Worm (Caenorhabditis elegans) whole organism, young adult: ENCODE measurements around the gene Y105C5B.9.

Source experiments
- T26A5.8 ChIP-seq: sonication (generic microtip); optimal IDR thresholded peaks from 2 replicates; lab custom pipeline; 2016; ENCODE audit warnings: missing genetic modification characterization, missing compliant biosample characterization
- Y53F4B.3 ChIP-seq: fragments of 200-800 bp; sonication (Bioruptor generic); IDR thresholded peaks from 2 replicates; pipeline ENCODE4 v1.3.6; 2022; ENCODE audit warnings: missing genetic modification reagents, missing genetic modification characterization, missing compliant biosample characterization
- Y79H2A.3 ChIP-seq: fragments of 200-800 bp; sonication (Bioruptor generic); conservative IDR thresholded peaks from 2 replicates; pipeline ENCODE4 v1.3.6; 2022; ENCODE audit warnings: missing genetic modification reagents, missing genetic modification characterization, missing compliant biosample characterization
- ama-1 ChIP-seq, 3 experiments: fragments of 150-350 bp in 1 of 3; sonication (generic microtip) in 2 of 3; optimal IDR thresholded peaks; 2 replicates each; lab custom pipeline; 2014 to 2018; ENCODE audit warnings: missing biosample characterization in 2 of 3, missing genetic modification characterization in 2 of 3, missing genetic modification reagents in 2 of 3
- chd-7 ChIP-seq: sonication (generic microtip); optimal IDR thresholded peaks from 2 replicates; lab custom pipeline; 2016; ENCODE audit warnings: mild to moderate bottlenecking, missing genetic modification characterization, moderate library complexity, missing compliant biosample characterization
- dpl-1 ChIP-seq: fragments of 150-350 bp; optimal IDR thresholded peaks from 2 replicates; lab custom pipeline; 2014; ENCODE audit warnings: missing biosample characterization, missing genetic modification reagents, missing genetic modification characterization
- efl-1 ChIP-seq: fragments of 150-350 bp; optimal IDR thresholded peaks from 2 replicates; lab custom pipeline; 2014; ENCODE audit warnings: missing biosample characterization, missing genetic modification reagents, missing genetic modification characterization
- egl-44 ChIP-seq: fragments of 200-800 bp; sonication (Bioruptor generic); IDR thresholded peaks from 2 replicates; pipeline ENCODE4 v1.3.6; 2022; ENCODE audit warnings: missing genetic modification reagents, missing genetic modification characterization, missing compliant biosample characterization
- fkh-3 ChIP-seq: sonication (generic microtip); optimal IDR thresholded peaks from 2 replicates; lab custom pipeline; 2016; ENCODE audit warnings: mild to moderate bottlenecking, missing genetic modification characterization, missing compliant biosample characterization
- nhr-90 ChIP-seq: sonication (generic microtip); optimal IDR thresholded peaks from 2 replicates; lab custom pipeline; 2016; ENCODE audit warnings: missing genotype, mild to moderate bottlenecking, missing genetic modification characterization, missing compliant biosample characterization
- pha-4 ChIP-seq: fragments of 150-350 bp; sonication (generic microtip); optimal IDR thresholded peaks from 2 replicates; lab custom pipeline; 2014; ENCODE audit warnings: missing biosample characterization, missing genetic modification reagents, missing genetic modification characterization
- snpc-4 ChIP-seq, 5 experiments: fragments of 150-350 bp in 1 of 5; sonication (generic microtip) in 4 of 5; optimal IDR thresholded peaks; 2 replicates each; lab custom pipeline; 2014 to 2018; ENCODE audit warnings: missing genetic modification characterization in 5 of 5, missing biosample characterization in 3 of 5, antibody characterized with exemption in 2 of 5, mild to moderate bottlenecking in 2 of 5, missing compliant biosample characterization in 2 of 5, missing genotype in 2 of 5, moderate library complexity in 2 of 5, missing genetic modification reagents in 1 of 5
- tbx-9 ChIP-seq: sonication (generic microtip); optimal IDR thresholded peaks from 2 replicates; lab custom pipeline; 2016; ENCODE audit warnings: borderline replicate concordance, missing genetic modification characterization, inconsistent platforms, missing compliant biosample characterization

DNA sequence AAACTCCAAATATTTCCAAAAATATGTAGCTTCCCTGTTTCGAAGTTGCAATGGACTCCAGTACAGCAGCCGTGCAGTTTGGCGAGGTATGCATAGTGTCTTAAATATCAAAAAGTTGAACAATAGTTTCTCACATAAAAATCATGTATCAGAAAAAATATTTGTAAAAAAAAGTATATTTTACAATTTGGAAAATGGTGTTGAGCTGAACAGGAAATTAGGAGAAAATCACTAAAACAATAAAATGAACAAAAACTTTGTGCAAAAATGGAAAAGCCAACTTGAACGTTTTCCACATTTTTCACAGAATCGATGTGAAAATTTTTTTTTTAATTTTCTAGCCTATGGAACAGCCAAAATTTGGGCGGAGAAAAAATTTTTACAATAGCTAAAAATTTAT, 3.6 kb upstream of the Y105C5B.9 start, which contains the start of gene Y105C5B.8:
- no peak for TF ChIP-seq fkh-3 (tag; lab: Kevin White, UChicago)
- no peak for TF ChIP-seq pha-4 (tag; lab: Kevin White, UChicago)
- TF ChIP-seq Y79H2A.3 = no peak
- no peak for TF ChIP-seq nhr-90 (tag; lab: Kevin White, UChicago)
- no peak for TF ChIP-seq efl-1 (GFP tag; lab: Kevin White, UChicago)
- TF ChIP-seq ama-1 (optimal IDR thresholded peaks at IDR 0.05; lab: Kevin White, UChicago) = no peak
- TF ChIP-seq ama-1 (GFP tag; optimal IDR thresholded peaks at IDR 0.05; lab: Kevin White, UChicago) = no peak
- no peak for TF ChIP-seq tbx-9 (tag; lab: Kevin White, UChicago)
- no peak for TF ChIP-seq egl-44 (GFP tag; lab: Robert Waterston, UW)
- TF ChIP-seq T26A5.8 = no peak
- TF ChIP-seq Y53F4B.3 (GFP tag; lab: Robert Waterston, UW) = no peak
- TF ChIP-seq dpl-1 (GFP tag; lab: Kevin White, UChicago) = no peak
- no peak for TF ChIP-seq chd-7 (tag; lab: Kevin White, UChicago)
- no peak for TF ChIP-seq snpc-4 (GFP tag; optimal IDR thresholded peaks at IDR 0.05; lab: Kevin White, UChicago)
- no peak for TF ChIP-seq snpc-4 (tag; optimal IDR thresholded peaks at IDR 0.05; lab: Kevin White, UChicago)
